Worm (Caenorhabditis elegans) whole organism, L4 larva: ENCODE measurements around the gene srv-6.
A peak's percentile ranks its signal among the peaks of the same experiment; 100 is the strongest.

Source experiments
- F10B5.3 ChIP-seq: sonication (generic microtip); optimal IDR thresholded peaks from 2 replicates; lab custom pipeline; 2016; ENCODE audit warnings: mild to moderate bottlenecking, missing genetic modification characterization, missing compliant biosample characterization
- R02D3.7 ChIP-seq: fragments of 150-350 bp; sonication (generic microtip); optimal IDR thresholded peaks from 3 replicates; lab custom pipeline; 2014; ENCODE audit warnings: missing biosample characterization, missing genetic modification characterization
- ZK337.2 ChIP-seq: fragments of 200-800 bp; sonication (Bioruptor generic); IDR thresholded peaks from 2 replicates; pipeline ENCODE4 v1.3.6; 2022; ENCODE audit warnings: missing genetic modification reagents, missing genetic modification characterization, missing compliant biosample characterization
- aly-2 ChIP-seq: sonication (generic microtip); optimal IDR thresholded peaks from 2 replicates; lab custom pipeline; 2018; ENCODE audit warnings: missing biosample characterization, missing genetic modification characterization
- ama-1 ChIP-seq: fragments of 150-350 bp; optimal IDR thresholded peaks from 2 replicates; lab custom pipeline; 2014; ENCODE audit warnings: inconsistent platforms, mixed read lengths
- arid-1 ChIP-seq: fragments of 200-800 bp; sonication (Bioruptor generic); conservative IDR thresholded peaks from 2 replicates; pipeline ENCODE4 v1.3.6; 2022; ENCODE audit warnings: missing genetic modification reagents, missing genetic modification characterization, missing compliant biosample characterization
- attf-4 ChIP-seq: sonication (generic microtip); optimal IDR thresholded peaks from 3 replicates; lab custom pipeline; 2017; ENCODE audit warnings: missing biosample characterization, missing genetic modification characterization
- ceh-28 ChIP-seq: fragments of 150-350 bp; optimal IDR thresholded peaks from 2 replicates; lab custom pipeline; 2014; ENCODE audit warnings: missing biosample characterization, missing genetic modification reagents, missing genetic modification characterization
- ceh-32 ChIP-seq: sonication (generic microtip); optimal IDR thresholded peaks from 2 replicates; lab custom pipeline; 2016; ENCODE audit warnings: mild to moderate bottlenecking, missing genetic modification characterization, missing compliant biosample characterization; ENCODE audit not compliant: poor library complexity
- ceh-82 ChIP-seq: sonication (generic microtip); optimal IDR thresholded peaks from 2 replicates; lab custom pipeline; 2017; ENCODE audit warnings: missing biosample characterization, missing genetic modification characterization
- daf-12 ChIP-seq: fragments of 150-350 bp; optimal IDR thresholded peaks from 2 replicates; lab custom pipeline; 2014; ENCODE audit warnings: missing biosample characterization, missing genetic modification reagents, missing genetic modification characterization
- daf-8 ChIP-seq: fragments of 200-800 bp; sonication (Bioruptor generic); IDR thresholded peaks from 2 replicates; pipeline ENCODE4 v1.3.6; 2022; ENCODE audit warnings: missing genetic modification characterization, missing compliant biosample characterization
- dmd-6 ChIP-seq: fragments of 200-800 bp; sonication (Bioruptor generic); IDR thresholded peaks from 2 replicates; pipeline ENCODE4 v1.3.6; 2022; ENCODE audit warnings: missing genetic modification reagents, missing genetic modification characterization, missing compliant biosample characterization
- dmd-9 ChIP-seq: fragments of 200-800 bp; sonication (Bioruptor generic); IDR thresholded peaks from 2 replicates; pipeline ENCODE4 v1.3.6; 2022; ENCODE audit warnings: missing genetic modification reagents, missing genetic modification characterization, missing compliant biosample characterization
- duxl-1 ChIP-seq: sonication (generic microtip); optimal IDR thresholded peaks from 2 replicates; lab custom pipeline; 2016; ENCODE audit warnings: mild to moderate bottlenecking, missing genetic modification characterization, moderate library complexity, missing compliant biosample characterization; ENCODE audit not compliant: poor library complexity
- dve-1 ChIP-seq: sonication (generic microtip); optimal IDR thresholded peaks from 2 replicates; lab custom pipeline; 2017; ENCODE audit warnings: antibody characterized with exemption, mild to moderate bottlenecking, missing genetic modification characterization, missing compliant biosample characterization; ENCODE audit not compliant: insufficient read depth
- fos-1 ChIP-seq: fragments of 150-350 bp; optimal IDR thresholded peaks from 2 replicates; lab custom pipeline; 2014; ENCODE audit warnings: missing biosample characterization, missing genetic modification characterization
- gei-8 ChIP-seq: fragments of 200-800 bp; sonication (Bioruptor generic); optimal IDR thresholded peaks from 2 replicates; lab custom pipeline; 2018; ENCODE audit warnings: mild to moderate bottlenecking, missing genetic modification characterization, missing compliant biosample characterization
- hif-1 ChIP-seq, 2 experiments: sonication (generic microtip); optimal IDR thresholded peaks; 2 replicates each; lab custom pipeline; 2016 to 2017; ENCODE audit warnings: missing compliant biosample characterization in 2 of 2, missing genetic modification characterization in 2 of 2, missing genetic modification reagents in 2 of 2, missing genotype in 2 of 2, mild to moderate bottlenecking in 1 of 2
- hlh-30 ChIP-seq: sonication (generic microtip); optimal IDR thresholded peaks from 2 replicates; lab custom pipeline; 2017; ENCODE audit warnings: antibody characterized with exemption, mild to moderate bottlenecking, missing genetic modification characterization, missing compliant biosample characterization; ENCODE audit not compliant: insufficient read depth
- lim-7 ChIP-seq: fragments of 200-800 bp; sonication (Bioruptor generic); IDR thresholded peaks from 2 replicates; pipeline ENCODE4 v1.3.6; 2022; ENCODE audit warnings: missing genetic modification characterization, missing compliant biosample characterization
- lin-15B ChIP-seq: fragments of 150-350 bp; sonication (generic microtip); optimal IDR thresholded peaks from 3 replicates; lab custom pipeline; 2014; ENCODE audit warnings: missing biosample characterization, missing genetic modification characterization
- lin-38 ChIP-seq: fragments of 200-800 bp; sonication (Bioruptor generic); IDR thresholded peaks from 2 replicates; pipeline ENCODE4 v1.3.6; 2022; ENCODE audit warnings: missing genetic modification reagents, missing genetic modification characterization, missing compliant biosample characterization
- lin-39 ChIP-seq: fragments of 150-350 bp; optimal IDR thresholded peaks from 2 replicates; lab custom pipeline; 2014; ENCODE audit warnings: missing biosample characterization, missing genetic modification reagents, missing genetic modification characterization
- lsy-2 ChIP-seq, 2 experiments: fragments of 150-350 bp in 1 of 2; sonication (generic microtip) in 1 of 2; optimal IDR thresholded peaks; 2 replicates each; lab custom pipeline; 2014 to 2017; ENCODE audit warnings: missing biosample characterization in 2 of 2, missing genetic modification characterization in 2 of 2
- madf-5 ChIP-seq, 2 experiments: fragments of 200-800 bp; sonication (Bioruptor generic); IDR thresholded peaks; 2 replicates each; pipeline ENCODE4 v1.3.6; 2022; ENCODE audit warnings: missing compliant biosample characterization in 2 of 2, missing genetic modification characterization in 2 of 2
- madf-9 ChIP-seq: fragments of 200-800 bp; sonication (Bioruptor generic); conservative IDR thresholded peaks from 2 replicates; pipeline ENCODE4 v1.3.6; 2022; ENCODE audit warnings: missing genetic modification reagents, missing genetic modification characterization, missing compliant biosample characterization
- nhr-10 ChIP-seq: fragments of 150-350 bp; optimal IDR thresholded peaks from 2 replicates; lab custom pipeline; 2014; ENCODE audit warnings: missing biosample characterization, missing genetic modification characterization
- nhr-11 ChIP-seq: fragments of 150-350 bp; optimal IDR thresholded peaks from 2 replicates; lab custom pipeline; 2014; ENCODE audit warnings: missing biosample characterization, missing genetic modification characterization
- nhr-111 ChIP-seq: fragments of 200-800 bp; sonication (Bioruptor generic); optimal IDR thresholded peaks from 2 replicates; lab custom pipeline; 2018; ENCODE audit warnings: mild to moderate bottlenecking, missing genetic modification characterization, missing compliant biosample characterization
- nhr-237 ChIP-seq: sonication (generic microtip); optimal IDR thresholded peaks from 2 replicates; lab custom pipeline; 2017; ENCODE audit warnings: missing biosample characterization, missing genetic modification characterization
- nhr-28 ChIP-seq: fragments of 150-350 bp; optimal IDR thresholded peaks from 2 replicates; lab custom pipeline; 2014; ENCODE audit warnings: missing biosample characterization, missing genetic modification characterization
- nhr-42 ChIP-seq: fragments of 200-800 bp; sonication (Bioruptor generic); IDR thresholded peaks from 2 replicates; pipeline ENCODE4 v1.3.6; 2022; ENCODE audit warnings: missing genetic modification characterization, missing compliant biosample characterization
- nhr-6 ChIP-seq: fragments of 150-350 bp; optimal IDR thresholded peaks from 2 replicates; lab custom pipeline; 2014; ENCODE audit warnings: missing biosample characterization, missing genetic modification characterization
- nhr-76 ChIP-seq: fragments of 150-350 bp; optimal IDR thresholded peaks from 2 replicates; lab custom pipeline; 2014; ENCODE audit warnings: missing biosample characterization, missing genetic modification characterization
- nhr-77 ChIP-seq: fragments of 150-350 bp; optimal IDR thresholded peaks from 2 replicates; lab custom pipeline; 2014; ENCODE audit warnings: missing biosample characterization, missing genetic modification characterization
- php-3 ChIP-seq: fragments of 200-800 bp; sonication (Bioruptor generic); IDR thresholded peaks from 2 replicates; pipeline ENCODE4 v1.3.6; 2022; ENCODE audit warnings: missing genetic modification reagents, missing genetic modification characterization, missing compliant biosample characterization
- pqm-1 ChIP-seq: sonication (generic microtip); optimal IDR thresholded peaks from 2 replicates; lab custom pipeline; 2017; ENCODE audit warnings: missing biosample characterization, missing genetic modification characterization
- rbr-2 ChIP-seq: sonication (generic microtip); optimal IDR thresholded peaks from 2 replicates; lab custom pipeline; 2016; ENCODE audit warnings: missing genotype, missing genetic modification characterization, missing compliant biosample characterization
- saeg-2 ChIP-seq: fragments of 200-800 bp; sonication (Bioruptor generic); IDR thresholded peaks from 2 replicates; pipeline ENCODE4 v1.3.6; 2022; ENCODE audit warnings: missing genetic modification reagents, missing genetic modification characterization, missing compliant biosample characterization
- set-16 ChIP-seq: fragments of 200-800 bp; sonication (Bioruptor generic); IDR thresholded peaks from 2 replicates; pipeline ENCODE4 v1.3.6; 2022; ENCODE audit warnings: missing genetic modification reagents, missing genetic modification characterization, missing compliant biosample characterization
- skn-1 ChIP-seq: fragments of 150-350 bp; optimal IDR thresholded peaks from 2 replicates; lab custom pipeline; 2014; ENCODE audit warnings: missing biosample characterization, missing genetic modification characterization
- snpc-1.2 ChIP-seq: fragments of 200-800 bp; sonication (Bioruptor generic); IDR thresholded peaks from 2 replicates; pipeline ENCODE4 v1.3.6; 2022; ENCODE audit warnings: missing genetic modification reagents, missing genetic modification characterization, missing compliant biosample characterization
- snpc-4 ChIP-seq: fragments of 150-350 bp; optimal IDR thresholded peaks from 2 replicates; lab custom pipeline; 2014; ENCODE audit warnings: missing biosample characterization, missing genetic modification characterization
- spr-1 ChIP-seq: sonication (generic microtip); optimal IDR thresholded peaks from 2 replicates; lab custom pipeline; 2016; ENCODE audit warnings: mild to moderate bottlenecking, missing genetic modification characterization, missing compliant biosample characterization
- spr-3 ChIP-seq: fragments of 200-800 bp; sonication (Bioruptor generic); optimal IDR thresholded peaks from 2 replicates; lab custom pipeline; 2018; ENCODE audit warnings: mild to moderate bottlenecking, missing genetic modification characterization, missing compliant biosample characterization
- tag-97 ChIP-seq: fragments of 200-800 bp; sonication (Bioruptor generic); IDR thresholded peaks from 2 replicates; pipeline ENCODE4 v1.3.6; 2022; ENCODE audit warnings: missing genetic modification characterization, missing compliant biosample characterization
- unc-130 ChIP-seq: sonication (generic microtip); optimal IDR thresholded peaks from 2 replicates; lab custom pipeline; 2016; ENCODE audit warnings: missing genetic modification reagents, missing genetic modification characterization, missing compliant biosample characterization
- vab-7 ChIP-seq: fragments of 200-800 bp; sonication (Bioruptor generic); IDR thresholded peaks from 2 replicates; pipeline ENCODE4 v1.3.6; 2022; ENCODE audit warnings: missing genetic modification reagents, missing genetic modification characterization, missing compliant biosample characterization
- zip-2 ChIP-seq: fragments of 150-350 bp; optimal IDR thresholded peaks from 2 replicates; lab custom pipeline; 2014; ENCODE audit warnings: missing biosample characterization, missing genetic modification characterization
- ztf-11 ChIP-seq: fragments of 150-350 bp; optimal IDR thresholded peaks from 2 replicates; lab custom pipeline; 2014; ENCODE audit warnings: missing biosample characterization, missing genetic modification characterization
- ztf-7 ChIP-seq: fragments of 150-350 bp; optimal IDR thresholded peaks from 2 replicates; lab custom pipeline; 2014; ENCODE audit warnings: missing biosample characterization, missing genetic modification characterization

The srv-6 gene

DNA sequence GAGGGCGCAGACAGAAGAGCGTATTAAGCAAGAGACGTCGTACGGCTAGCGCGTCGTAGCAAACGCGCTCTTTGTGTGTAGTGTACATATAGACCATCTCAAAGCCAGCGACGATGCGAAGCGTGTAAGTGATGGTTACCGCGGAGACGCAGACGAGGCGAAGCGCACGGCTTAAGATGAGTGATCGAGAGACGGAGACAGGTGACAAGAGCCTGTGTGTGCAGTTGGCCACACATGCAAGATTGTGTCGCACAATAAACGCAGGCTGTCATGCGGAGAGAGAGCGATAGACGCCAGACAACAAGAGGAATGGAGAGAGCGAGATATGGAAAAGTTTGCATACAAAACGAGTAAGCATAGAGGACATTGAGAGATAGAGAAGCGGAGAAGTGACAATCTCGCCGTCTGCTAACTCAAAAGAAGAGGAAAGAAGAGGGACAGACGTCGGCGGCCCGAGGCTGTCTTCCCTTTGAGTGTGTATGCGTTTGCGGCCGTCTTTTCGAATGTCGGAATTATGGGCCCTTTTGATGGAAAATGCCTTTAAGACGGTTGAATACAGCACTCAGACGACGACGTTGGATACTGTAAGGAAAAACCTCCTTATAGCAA, 34.0 kb upstream of the srv-6 start:
- TF ChIP-seq hif-1 (tag; optimal IDR thresholded peaks at IDR 0.05; lab: Kevin White, UChicago) (peak; percentile 11 to 43), ama-1 (lab: Kevin White, UChicago) (peak; percentile 96), R02D3.7 (tag; lab: Kevin White, UChicago) (no peak), nhr-42 (peak; percentile 57), lin-15B (tag; lab: Kevin White, UChicago) (no peak), arid-1 (no peak; the same call in 1 of the 2 replicates), duxl-1 (peak; percentile 40), ceh-82 (tag; lab: Kevin White, UChicago) (no peak), ZK337.2 (GFP tag; lab: Robert Waterston, UW) (no peak), saeg-2 (GFP tag; lab: Robert Waterston, UW) (peak; percentile 63), lin-39 (tag; lab: Kevin White, UChicago) (no peak), nhr-111 (GFP tag; lab: Kevin White, UChicago) (no peak), dmd-9 (GFP tag; lab: Robert Waterston, UW) (no peak), tag-97 (GFP tag; lab: Robert Waterston, UW) (no peak), daf-8 (GFP tag; lab: Robert Waterston, UW) (no peak), F10B5.3 (tag; lab: Kevin White, UChicago) (peak; percentile 80), php-3 (peak; percentile 83), nhr-77 (tag; lab: Kevin White, UChicago) (no peak), nhr-11 (tag; lab: Kevin White, UChicago) (peak; percentile 17), nhr-10 (tag; lab: Kevin White, UChicago) (no peak), hlh-30 (tag; lab: Kevin White, UChicago) (peak; percentile 51), set-16 (GFP tag; lab: Robert Waterston, UW) (peak; percentile 75), spr-3 (GFP tag; lab: Kevin White, UChicago) (peak; percentile 76), rbr-2 (tag; lab: Kevin White, UChicago) (peak; percentile 84), aly-2 (no peak), zip-2 (tag; lab: Kevin White, UChicago) (no peak), madf-5 (GFP tag; IDR thresholded peaks at IDR 0.05; lab: Robert Waterston, UW) (no peak), daf-12 (tag; lab: Kevin White, UChicago) (no peak), nhr-237 (tag; lab: Kevin White, UChicago) (no peak), lim-7 (0 out of 2 replicates have a peak, but pooled peaks have one; percentile 52), snpc-4 (no peak), ztf-7 (tag; lab: Kevin White, UChicago) (peak; percentile 88), ceh-28 (no peak), nhr-6 (tag; lab: Kevin White, UChicago) (no peak), lsy-2 (tag; optimal IDR thresholded peaks at IDR 0.05; lab: Kevin White, UChicago) (peak; percentile 71 to 79), dve-1 (peak; percentile 74), nhr-28 (tag; lab: Kevin White, UChicago) (peak; percentile 77), snpc-1.2 (GFP tag; lab: Robert Waterston, UW) (no peak), nhr-76 (tag; lab: Kevin White, UChicago) (no peak), ceh-32 (tag; lab: Kevin White, UChicago) (peak; percentile 62), spr-1 (tag; lab: Kevin White, UChicago) (peak; percentile 85), lin-38 (GFP tag; lab: Robert Waterston, UW) (peak; percentile 47), pqm-1 (no peak), madf-9 (GFP tag; lab: Robert Waterston, UW) (0 out of 2 replicates have a peak, but pooled peaks have one; percentile 15), vab-7 (no peak), ztf-11 (no peak), skn-1 (no peak), unc-130 (GFP tag; lab: Kevin White, UChicago) (peak; percentile 9), attf-4 (tag; lab: Kevin White, UChicago) (no peak), fos-1 (no peak), dmd-6 (peak; percentile 71), gei-8 (GFP tag; lab: Kevin White, UChicago) (no peak)
